Worm (Caenorhabditis elegans): ENCODE data around the gene taf-6.1.

ce11 chrII:1090743-1091142, 37.0 kb upstream of the taf-6.1 start:
- no peak for TF ChIP-seq sox-4 (tag; optimal IDR thresholded peaks at IDR 0.05)
- no peak for TF ChIP-seq ttx-3 (tag; optimal IDR thresholded peaks at IDR 0.05)
- no peak for TF ChIP-seq F13H6.1 (tag; optimal IDR thresholded peaks at IDR 0.05)
- TF ChIP-seq unc-55 (GFP tag; optimal IDR thresholded peaks at IDR 0.05) = no peak
- TF ChIP-seq nhr-11 (tag; optimal IDR thresholded peaks at IDR 0.05) = no peak
- no peak for TF ChIP-seq dmd-4 (tag; optimal IDR thresholded peaks at IDR 0.05; ENCODE audit: borderline replicate concordance)
- TF ChIP-seq mec-3 (tag; optimal IDR thresholded peaks at IDR 0.05; ENCODE audit: borderline replicate concordance) = no peak
- no peak for TF ChIP-seq rnt-1 (tag; optimal IDR thresholded peaks at IDR 0.05)
- no peak for TF ChIP-seq fkh-6 (tag; optimal IDR thresholded peaks at IDR 0.05)
- TF ChIP-seq ref-2 (tag; optimal IDR thresholded peaks at IDR 0.05) = no peak
- no peak for TF ChIP-seq pha-4 (tag; optimal IDR thresholded peaks at IDR 0.05)
- no peak for TF ChIP-seq sdc-2 (tag; optimal IDR thresholded peaks at IDR 0.05)
- TF ChIP-seq hlh-30 (tag; optimal IDR thresholded peaks at IDR 0.05; ENCODE audit: insufficient read depth) = no peak

Measured in whole organism, late embryonic.